Fruit fly (Drosophila melanogaster) whole organism, embryonic: ENCODE measurements around the gene Or9a.
A peak's percentile ranks its signal among the peaks of the same experiment; 100 is the strongest.

ENCODE experiments used
- Antp ChIP-seq: fragments of 200-800 bp; sonication (Bioruptor generic); optimal IDR thresholded peaks from 3 replicates; lab custom pipeline; 2016; ENCODE audit warnings: missing biosample characterization, missing genetic modification characterization
- BtbVII ChIP-seq: fragments of 200-800 bp; sonication (Bioruptor generic); optimal IDR thresholded peaks from 3 replicates; lab custom pipeline; 2017; ENCODE audit warnings: missing biosample characterization, mild to moderate bottlenecking, missing genetic modification characterization
- CG1024 ChIP-seq: fragments of 200-800 bp; sonication (Bioruptor generic); IDR thresholded peaks from 2 replicates; pipeline ENCODE4 v1.3.6; 2022; ENCODE audit warnings: missing biosample characterization, missing genetic modification characterization
- CG10274 ChIP-seq: fragments of 200-800 bp; sonication (Bioruptor generic); optimal IDR thresholded peaks from 3 replicates; lab custom pipeline; 2017; ENCODE audit warnings: missing biosample characterization, mild to moderate bottlenecking, missing genetic modification characterization
- CG10366 ChIP-seq: fragments of 200-800 bp; sonication (Bioruptor generic); IDR thresholded peaks from 2 replicates; pipeline ENCODE4 v1.3.6; 2022; ENCODE audit warnings: missing biosample characterization, missing genetic modification characterization
- CG10462 ChIP-seq: fragments of 200-800 bp; sonication (Bioruptor generic); optimal IDR thresholded peaks from 2 replicates; lab custom pipeline; 2016; ENCODE audit warnings: missing biosample characterization, missing genetic modification characterization
- CG10654 ChIP-seq: fragments of 200-800 bp; sonication (Bioruptor generic); optimal IDR thresholded peaks from 2 replicates; lab custom pipeline; 2016; ENCODE audit warnings: missing biosample characterization, missing genetic modification characterization
- CG11398 ChIP-seq: fragments of 200-800 bp; sonication (Bioruptor generic); optimal IDR thresholded peaks from 2 replicates; lab custom pipeline; 2016; ENCODE audit warnings: missing biosample characterization, missing genetic modification characterization
- CG12219 ChIP-seq: fragments of 200-800 bp; sonication (Bioruptor generic); optimal IDR thresholded peaks from 3 replicates; lab custom pipeline; 2018; ENCODE audit warnings: missing biosample characterization, mild to moderate bottlenecking, missing genetic modification characterization
- CG15269 ChIP-seq: fragments of 200-800 bp; sonication (Bioruptor generic); optimal IDR thresholded peaks from 2 replicates; lab custom pipeline; 2018; ENCODE audit warnings: missing biosample characterization, mild to moderate bottlenecking, missing genetic modification characterization, moderate library complexity
- CG15479 ChIP-seq: fragments of 200-800 bp; sonication (Bioruptor generic); optimal IDR thresholded peaks from 3 replicates; lab custom pipeline; 2019; ENCODE audit warnings: missing biosample characterization, mild to moderate bottlenecking, missing genetic modification characterization, moderate library complexity
- CG16813 ChIP-seq: fragments of 200-800 bp; sonication (Bioruptor generic); IDR thresholded peaks from 3 replicates; pipeline ENCODE4 v1.3.6; 2022; ENCODE audit warnings: missing biosample characterization, missing genetic modification characterization; ENCODE audit not compliant: partially characterized antibody
- CG17186 ChIP-seq: fragments of 200-800 bp; sonication (Bioruptor generic); optimal IDR thresholded peaks from 3 replicates; lab custom pipeline; 2017; ENCODE audit warnings: missing biosample characterization, missing genetic modification reagents, missing genetic modification characterization
- CG17361 ChIP-seq: fragments of 200-800 bp; sonication (Bioruptor generic); IDR thresholded peaks from 3 replicates; pipeline ENCODE4 v1.3.6; 2022; ENCODE audit warnings: missing biosample characterization, missing genetic modification characterization
- CG17568 ChIP-seq: fragments of 200-800 bp; sonication (Bioruptor generic); optimal IDR thresholded peaks from 2 replicates; lab custom pipeline; 2018; ENCODE audit warnings: missing biosample characterization, mild to moderate bottlenecking, missing genetic modification characterization, moderate library complexity
- CG17829 ChIP-seq: fragments of 200-800 bp; optimal IDR thresholded peaks from 2 replicates; lab custom pipeline; 2019; ENCODE audit warnings: missing biosample characterization, mild to moderate bottlenecking, missing genetic modification characterization, moderate library complexity
- CG32532 ChIP-seq: fragments of 200-800 bp; sonication (Bioruptor generic); IDR thresholded peaks from 2 replicates; pipeline ENCODE4 v1.3.6; 2022; ENCODE audit warnings: missing biosample characterization, missing genetic modification characterization
- CG3407 ChIP-seq: fragments of 200-800 bp; sonication (Bioruptor generic); optimal IDR thresholded peaks from 2 replicates; lab custom pipeline; 2018; ENCODE audit warnings: missing biosample characterization, mild to moderate bottlenecking, missing genetic modification characterization
- CG6254 ChIP-seq: fragments of 200-800 bp; sonication (Bioruptor generic); optimal IDR thresholded peaks from 3 replicates; lab custom pipeline; 2017; ENCODE audit warnings: mild to moderate bottlenecking, missing biosample characterization, missing genetic modification reagents, missing genetic modification characterization
- CG6654 ChIP-seq: fragments of 200-800 bp; sonication (Bioruptor generic); optimal IDR thresholded peaks from 2 replicates; lab custom pipeline; 2017; ENCODE audit warnings: missing biosample characterization, mild to moderate bottlenecking, missing genetic modification characterization
- CG7372 ChIP-seq: fragments of 200-800 bp; sonication (Bioruptor generic); IDR thresholded peaks from 2 replicates; pipeline ENCODE4 v1.3.6; 2022; ENCODE audit warnings: missing biosample characterization, missing genetic modification characterization
- CG7987 ChIP-seq: fragments of 200-800 bp; sonication (Bioruptor generic); optimal IDR thresholded peaks from 2 replicates; lab custom pipeline; 2018; ENCODE audit warnings: missing biosample characterization, mild to moderate bottlenecking, missing genetic modification characterization, moderate library complexity
- CG8290 ChIP-seq, 3 experiments: fragments of 200-800 bp; sonication (Bioruptor generic); optimal IDR thresholded peaks; 2 replicates each; lab custom pipeline; 2016 to 2019; ENCODE audit warnings: missing biosample characterization in 3 of 3, missing genetic modification characterization in 3 of 3, mild to moderate bottlenecking in 2 of 3, moderate library complexity in 1 of 3
- CG8359 ChIP-seq: fragments of 200-800 bp; sonication (Bioruptor generic); optimal IDR thresholded peaks from 2 replicates; lab custom pipeline; 2017; ENCODE audit warnings: missing biosample characterization, mild to moderate bottlenecking, missing genetic modification characterization, borderline replicate concordance
- E2f1 ChIP-seq: fragments of 200-800 bp; sonication (Bioruptor generic); IDR thresholded peaks from 2 replicates; pipeline ENCODE4 v1.3.6; 2022; ENCODE audit warnings: missing biosample characterization, missing genetic modification characterization
- H15 ChIP-seq: fragments of 200-800 bp; sonication (Bioruptor generic); IDR thresholded peaks from 3 replicates; pipeline ENCODE4 v1.3.6; 2022; ENCODE audit warnings: missing biosample characterization, missing genetic modification characterization
- MBD-R2 ChIP-seq: fragments of 200-800 bp; sonication (Bioruptor generic); IDR thresholded peaks from 2 replicates; pipeline ENCODE4 v1.3.6; 2022; ENCODE audit warnings: missing biosample characterization, missing genetic modification characterization
- Neu2 ChIP-seq: fragments of 200-800 bp; sonication (Bioruptor generic); optimal IDR thresholded peaks from 3 replicates; lab custom pipeline; 2016; ENCODE audit warnings: missing biosample characterization, missing genetic modification characterization, borderline replicate concordance
- Oli ChIP-seq: fragments of 200-800 bp; sonication (Bioruptor generic); optimal IDR thresholded peaks from 2 replicates; lab custom pipeline; 2018; ENCODE audit warnings: missing biosample characterization, mild to moderate bottlenecking, missing genetic modification characterization, moderate library complexity
- Opbp ChIP-seq: fragments of 200-800 bp; sonication (Bioruptor generic); IDR thresholded peaks from 3 replicates; pipeline ENCODE4 v1.3.6; 2022; ENCODE audit warnings: missing biosample characterization, missing genetic modification characterization; ENCODE audit not compliant: partially characterized antibody
- Side ChIP-seq: fragments of 200-800 bp; sonication (Bioruptor generic); optimal IDR thresholded peaks from 2 replicates; lab custom pipeline; 2016; ENCODE audit warnings: missing biosample characterization, missing genetic modification characterization
- Sox100B ChIP-seq: fragments of 200-800 bp; sonication (Bioruptor generic); optimal IDR thresholded peaks from 3 replicates; lab custom pipeline; 2018; ENCODE audit warnings: missing biosample characterization, mild to moderate bottlenecking, missing genetic modification characterization
- crp ChIP-seq, 2 experiments: fragments of 200-800 bp; sonication (Bioruptor generic); optimal IDR thresholded peaks; 2 replicates in 1 of 2; 3 replicates in 1 of 2; lab custom pipeline; 2017; ENCODE audit warnings: missing biosample characterization in 2 of 2, missing genetic modification characterization in 2 of 2, mild to moderate bottlenecking in 1 of 2, moderate library complexity in 1 of 2
- esg ChIP-seq: fragments of 200-800 bp; sonication (Bioruptor generic); conservative IDR thresholded peaks from 2 replicates; pipeline ENCODE4 v1.3.6; 2022; ENCODE audit warnings: missing biosample characterization, missing genetic modification characterization
- ewg ChIP-seq: fragments of 200-800 bp; sonication (Bioruptor generic); optimal IDR thresholded peaks from 3 replicates; lab custom pipeline; 2017; ENCODE audit warnings: mild to moderate bottlenecking, missing biosample characterization, missing genetic modification reagents, missing genetic modification characterization
- fd3F ChIP-seq: fragments of 200-800 bp; sonication (Bioruptor generic); optimal IDR thresholded peaks from 2 replicates; lab custom pipeline; 2018; ENCODE audit warnings: missing biosample characterization, mild to moderate bottlenecking, missing genetic modification characterization, moderate library complexity
- gce ChIP-seq: fragments of 200-800 bp; sonication (Bioruptor generic); IDR thresholded peaks from 3 replicates; pipeline ENCODE4 v1.3.6; 2022; ENCODE audit warnings: missing biosample characterization, missing genetic modification characterization
- ken ChIP-seq: fragments of 200-800 bp; sonication (Bioruptor generic); IDR thresholded peaks from 3 replicates; pipeline ENCODE4 v1.3.6; 2022; ENCODE audit warnings: missing biosample characterization, missing genetic modification characterization
- mirr ChIP-seq: fragments of 200-800 bp; sonication (Bioruptor generic); optimal IDR thresholded peaks from 3 replicates; lab custom pipeline; 2018; ENCODE audit warnings: missing biosample characterization, mild to moderate bottlenecking, missing genetic modification characterization
- p53 ChIP-seq: fragments of 200-800 bp; sonication (Bioruptor generic); optimal IDR thresholded peaks from 2 replicates; lab custom pipeline; 2016; ENCODE audit warnings: missing biosample characterization, missing genetic modification characterization
- psq ChIP-seq: fragments of 200-800 bp; sonication (Bioruptor generic); optimal IDR thresholded peaks from 2 replicates; lab custom pipeline; 2017; ENCODE audit warnings: missing biosample characterization, missing genetic modification characterization
- rib ChIP-seq: fragments of 200-800 bp; sonication (Bioruptor generic); IDR thresholded peaks from 2 replicates; pipeline ENCODE4 v1.3.6; 2022; ENCODE audit warnings: missing biosample characterization, missing genetic modification characterization
- run ChIP-seq: fragments of 200-800 bp; sonication (Bioruptor generic); optimal IDR thresholded peaks from 3 replicates; lab custom pipeline; 2018; ENCODE audit warnings: missing biosample characterization, mild to moderate bottlenecking, missing genetic modification characterization
- sens-2 ChIP-seq: fragments of 200-800 bp; sonication (Bioruptor generic); IDR thresholded peaks from 2 replicates; pipeline ENCODE4 v1.3.6; 2022; ENCODE audit warnings: missing biosample characterization, missing genetic modification characterization
- tio ChIP-seq: fragments of 200-800 bp; sonication (Bioruptor generic); optimal IDR thresholded peaks from 2 replicates; lab custom pipeline; 2017; ENCODE audit warnings: missing biosample characterization, missing genetic modification characterization, inconsistent platforms
- trh ChIP-seq: fragments of 200-800 bp; sonication (Bioruptor generic); optimal IDR thresholded peaks from 2 replicates; lab custom pipeline; 2016; ENCODE audit warnings: missing biosample characterization, missing genetic modification characterization
- vvl ChIP-seq: fragments of 200-800 bp; sonication (Bioruptor generic); IDR thresholded peaks from 2 replicates; pipeline ENCODE4 v1.3.6; 2022; ENCODE audit warnings: missing biosample characterization, missing genetic modification characterization
- wek ChIP-seq: fragments of 200-800 bp; sonication (Bioruptor generic); optimal IDR thresholded peaks from 3 replicates; lab custom pipeline; 2018; ENCODE audit warnings: missing biosample characterization, mild to moderate bottlenecking, missing genetic modification characterization, moderate library complexity

Or9a gene

DNA sequence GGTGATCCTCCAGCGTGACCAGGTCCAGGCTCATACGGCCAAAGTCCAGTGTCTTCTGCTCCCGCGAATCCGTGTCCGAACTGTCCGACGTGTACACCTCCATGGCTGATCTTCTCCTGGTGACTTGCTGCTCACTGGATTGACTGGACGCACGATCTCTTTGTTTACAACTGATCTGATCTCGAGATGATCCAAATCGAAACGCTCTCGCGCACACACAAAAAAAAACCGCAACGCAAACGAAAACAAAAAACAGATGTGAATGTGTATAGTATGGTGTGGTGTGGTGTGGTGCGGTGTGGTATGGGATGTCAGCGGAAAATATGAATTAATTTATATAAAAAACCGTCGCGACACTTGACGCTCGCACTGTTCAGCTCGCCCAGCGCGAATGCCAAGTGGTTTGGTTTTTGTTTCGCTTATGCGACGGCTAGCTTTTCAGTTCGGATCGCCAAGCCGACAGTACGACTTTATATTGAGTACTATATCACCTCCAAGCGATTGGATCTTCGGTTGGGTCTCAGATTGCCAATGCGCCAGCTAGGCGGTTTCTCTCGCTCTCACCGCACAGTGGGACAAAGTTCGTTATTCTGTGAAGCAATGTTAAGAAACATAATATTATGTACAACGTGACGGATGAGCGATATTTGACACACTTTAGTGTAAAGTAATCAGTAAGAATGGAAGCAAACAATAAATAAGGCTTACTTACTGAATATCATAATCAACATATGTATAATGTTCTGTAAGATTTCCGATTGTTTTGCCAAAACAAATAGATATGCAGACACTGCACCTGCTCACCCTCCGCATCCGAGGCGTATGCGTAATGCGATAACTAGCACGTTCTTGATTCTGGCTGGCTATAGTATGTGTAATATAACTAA is 26.9 kb upstream of the Or9a start (continued):
- TF ChIP-seq crp (GFP tag; optimal IDR thresholded peaks at IDR 0.05; lab: Kevin White, UChicago) (no peak), CG15269 (tag; lab: Kevin White, UChicago) (peak; percentile 79), H15 (GFP tag; lab: Robert Waterston, UW) (0 out of 3 replicates have a peak, but pooled peaks have one; percentile 44), sens-2 (GFP tag; lab: Robert Waterston, UW) (no peak), psq (no peak), CG10654 (GFP tag; lab: Kevin White, UChicago) (peak; percentile 37), CG12219 (peak; percentile 63), CG3407 (GFP tag; lab: Kevin White, UChicago) (no peak), CG10366 (GFP tag; lab: Robert Waterston, UW) (peak; percentile 22), Sox100B (GFP tag; lab: Kevin White, UChicago) (peak; percentile 62), CG10462 (GFP tag; lab: Kevin White, UChicago) (no peak), esg (GFP tag; lab: Robert Waterston, UW) (peak; percentile 33; the same call in 1 of the 2 replicates), MBD-R2 (GFP tag; lab: Robert Waterston, UW) (peak; percentile 43; the same call in 1 of the 2 replicates), BtbVII (GFP tag; lab: Kevin White, UChicago) (peak; percentile 75), Antp (GFP tag; lab: Kevin White, UChicago) (peak; percentile 40), CG8290 (GFP tag; optimal IDR thresholded peaks at IDR 0.05; lab: Kevin White, UChicago) (no peak), CG8290 (tag; optimal IDR thresholded peaks at IDR 0.05; lab: Kevin White, UChicago) (peak in 1 of 2 experiments; percentile 63), CG7987 (peak; percentile 6), Opbp (GFP tag; lab: Robert Waterston, UW) (no peak), vvl (GFP tag; lab: Robert Waterston, UW) (peak; percentile 51), CG1024 (GFP tag; lab: Robert Waterston, UW) (peak; percentile 36; the same call in 1 of the 2 replicates), wek (GFP tag; lab: Kevin White, UChicago) (peak; percentile 4), ken (GFP tag; lab: Robert Waterston, UW) (no peak), Neu2 (no peak), run (tag; lab: Kevin White, UChicago) (no peak), CG11398 (GFP tag; lab: Kevin White, UChicago) (no peak), rib (GFP tag; lab: Robert Waterston, UW) (no peak), ewg (peak; percentile 15), mirr (GFP tag; lab: Kevin White, UChicago) (peak; percentile 71), fd3F (peak; percentile 62), CG16813 (GFP tag; lab: Robert Waterston, UW) (no peak), CG17361 (GFP tag; lab: Robert Waterston, UW) (peak; percentile 65), CG17568 (GFP tag; lab: Kevin White, UChicago) (peak; percentile 46), CG6254 (GFP tag; lab: Kevin White, UChicago) (no peak), CG6654 (GFP tag; lab: Kevin White, UChicago) (peak; percentile 6), E2f1 (GFP tag; lab: Robert Waterston, UW) (peak; percentile 58; the same call in 1 of the 2 replicates), CG7372 (peak; percentile 76), CG17829 (tag; lab: Kevin White, UChicago) (peak; percentile 6), Side (GFP tag; lab: Kevin White, UChicago) (peak; percentile 32), CG15479 (GFP tag; lab: Kevin White, UChicago) (no peak), CG17186 (GFP tag; lab: Kevin White, UChicago) (no peak), trh (GFP tag; lab: Kevin White, UChicago) (no peak), Oli (tag; lab: Kevin White, UChicago) (peak; percentile 73), CG8359 (GFP tag; lab: Kevin White, UChicago) (no peak), CG10274 (GFP tag; lab: Kevin White, UChicago) (peak; percentile 49), p53 (GFP tag; lab: Kevin White, UChicago) (no peak), tio (GFP tag; lab: Kevin White, UChicago) (no peak), CG32532 (GFP tag; lab: Robert Waterston, UW) (peak; percentile 72), gce (GFP tag; lab: Robert Waterston, UW) (no peak)
